Worm (Caenorhabditis elegans) whole organism, early embryonic: ENCODE measurements around the gene Y116A8C.49.
"Not testable (repeated sequence)": the region's sequence is repeated elsewhere in the genome, so short reads cannot be mapped to it uniquely, and the experiment has no call there.

Experiments
- B0310.2 ChIP-seq: sonication (generic microtip); optimal IDR thresholded peaks from 2 replicates; lab custom pipeline; 2016; ENCODE audit warnings: mild to moderate bottlenecking, missing genetic modification characterization, missing compliant biosample characterization
- ama-1 ChIP-seq: fragments of 150-350 bp; optimal IDR thresholded peaks from 2 replicates; lab custom pipeline; 2014
- flt-1 ChIP-seq: fragments of 200-800 bp; sonication (Bioruptor generic); IDR thresholded peaks from 2 replicates; pipeline ENCODE4 v1.3.6; 2022; ENCODE audit warnings: missing genetic modification characterization, missing compliant biosample characterization
- hmg-4 ChIP-seq: fragments of 200-800 bp; sonication (Bioruptor generic); optimal IDR thresholded peaks from 2 replicates; lab custom pipeline; 2018; ENCODE audit warnings: mild to moderate bottlenecking, missing genetic modification characterization, missing compliant biosample characterization
- hnd-1 ChIP-seq: sonication (generic microtip); optimal IDR thresholded peaks from 2 replicates; lab custom pipeline; 2016; ENCODE audit warnings: missing genetic modification characterization, missing compliant biosample characterization
- pes-1 ChIP-seq: fragments of 200-800 bp; sonication (Bioruptor generic); IDR thresholded peaks from 2 replicates; pipeline ENCODE4 v1.3.6; 2022; ENCODE audit warnings: missing genetic modification reagents, missing genetic modification characterization, missing compliant biosample characterization
- scrt-1 ChIP-seq: fragments of 200-800 bp; sonication (Bioruptor generic); IDR thresholded peaks from 2 replicates; pipeline ENCODE4 v1.3.6; 2022; ENCODE audit warnings: missing genetic modification characterization, missing compliant biosample characterization
- sea-1 ChIP-seq: fragments of 200-800 bp; sonication (Bioruptor generic); conservative IDR thresholded peaks from 2 replicates; pipeline ENCODE4 v1.3.6; 2022; ENCODE audit warnings: missing genetic modification characterization, missing compliant biosample characterization
- tbx-11 ChIP-seq: fragments of 200-800 bp; sonication (Bioruptor generic); IDR thresholded peaks from 2 replicates; pipeline ENCODE4 v1.3.6; 2022; ENCODE audit warnings: missing genetic modification characterization, missing compliant biosample characterization
- tbx-37 ChIP-seq: fragments of 200-800 bp; sonication (Bioruptor generic); conservative IDR thresholded peaks from 2 replicates; pipeline ENCODE4 v1.3.6; 2022; ENCODE audit warnings: missing genetic modification reagents, missing genetic modification characterization, missing compliant biosample characterization

DNA sequence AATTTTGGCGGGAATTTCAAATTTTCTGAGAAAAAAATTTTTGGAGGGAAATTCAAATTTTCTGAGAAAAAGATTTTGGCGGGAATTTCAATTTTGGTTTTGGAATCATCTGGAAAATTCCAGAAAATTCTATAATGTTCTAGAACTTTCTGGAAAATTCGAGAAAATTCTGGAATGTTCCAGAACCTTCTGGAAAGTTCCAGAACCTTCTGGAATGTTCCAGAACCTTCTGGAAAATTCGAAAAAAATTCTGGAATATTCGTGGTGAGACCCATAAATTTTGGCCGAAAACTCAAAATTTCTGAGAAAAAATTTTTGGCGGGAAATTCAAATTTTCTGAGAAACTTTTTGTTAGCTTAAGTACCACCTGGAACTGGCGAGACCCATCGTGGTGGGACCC lies 48.6 kb downstream of the Y116A8C.49 start:
- not testable (repeated sequence) for TF ChIP-seq ama-1 (lab: Kevin White, UChicago); scrt-1; sea-1 (GFP tag; lab: Robert Waterston, UW); tbx-37 (GFP tag; lab: Robert Waterston, UW); B0310.2; hnd-1 (tag; lab: Kevin White, UChicago); hmg-4 (GFP tag; lab: Kevin White, UChicago); tbx-11 (GFP tag; lab: Robert Waterston, UW)
- peak; percentile 47; the same call in 1 of the 2 replicates for TF ChIP-seq flt-1 (GFP tag; lab: Robert Waterston, UW)
- TF ChIP-seq pes-1 (GFP tag; lab: Robert Waterston, UW), result peak; percentile 53; the same call in 1 of the 2 replicates
